Worm (Caenorhabditis elegans): ENCODE measurements around the gene C04E6.5.

DNA sequence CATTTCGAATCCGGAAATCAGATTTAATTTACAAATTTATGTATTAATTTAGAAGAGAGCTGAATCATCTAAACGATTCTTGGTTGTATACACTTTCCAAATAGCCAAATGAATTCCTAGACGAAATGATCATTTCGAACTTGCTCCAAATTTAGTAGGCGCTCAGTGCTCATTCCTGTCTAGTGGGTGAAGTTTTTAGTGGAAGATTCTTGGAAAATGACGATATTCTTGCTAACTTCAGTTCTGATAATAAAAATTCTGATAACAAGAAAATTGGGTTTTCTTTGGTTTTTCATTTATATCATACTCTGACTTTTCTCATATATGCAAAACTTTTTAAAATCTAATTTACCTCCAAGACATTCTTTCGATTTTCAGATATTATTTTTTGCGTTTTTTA is 19.8 kb downstream of the C04E6.5 start:
- TF ChIP-seq nhr-77 (tag; optimal IDR thresholded peaks at IDR 0.05) (no peak), ZK546.5 (tag; optimal IDR thresholded peaks at IDR 0.05) (no peak), dmd-9 (GFP tag; IDR thresholded peaks at IDR 0.05) (no peak), lin-13 (GFP tag; optimal IDR thresholded peaks at IDR 0.05) (no peak)

Measured in whole organism, L4 larva.